Fruit fly (Drosophila melanogaster) ovary, adult (tissue): Measurements from ENCODE around the gene CG8813.

Experiments
- CG17801 ChIP-seq: fragments of 200-800 bp; optimal IDR thresholded peaks from 2 replicates; lab custom pipeline; 2019; ENCODE audit warnings: missing biosample characterization, mild to moderate bottlenecking, missing genetic modification characterization, moderate library complexity; ENCODE audit not compliant: partially characterized antibody

The CG8813 gene

DNA sequence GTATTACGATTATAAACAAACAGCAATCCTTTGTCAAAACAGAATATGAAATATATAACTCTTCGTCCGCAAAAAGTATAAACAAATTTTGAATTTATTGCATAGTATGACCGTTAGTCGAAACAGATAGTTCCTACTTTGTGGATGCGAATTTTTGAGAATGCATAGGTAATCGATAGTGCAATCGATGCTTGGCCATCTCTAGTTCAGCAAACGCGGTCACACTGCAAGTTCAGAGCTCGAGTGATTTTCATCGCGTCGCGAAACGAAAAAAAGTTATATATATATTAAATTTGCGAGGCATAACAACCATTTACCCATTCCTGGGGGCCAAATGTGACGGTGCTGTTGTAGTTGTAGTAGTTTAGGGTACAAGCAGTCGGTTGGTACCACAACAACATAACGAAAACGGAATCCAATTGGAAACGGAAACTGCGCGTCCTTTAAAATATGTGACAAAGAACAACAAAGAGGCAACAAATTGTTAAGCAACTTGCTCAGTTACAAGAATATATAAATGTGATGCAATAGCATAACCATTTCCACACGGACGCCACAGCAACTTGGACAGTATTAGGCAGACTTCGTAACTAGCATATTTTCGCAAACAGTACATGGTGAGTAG lies 12.4 kb upstream of the CG8813 start, which contains the start of gene CG2991:
CG2991 (plus strand) TSS at position 205 of the 625 bp plus-strand sequence.
- peak; percentile 56 for TF ChIP-seq CG17801

- TF ChIP-seq CG17801, result peak; percentile 67
Measured at dm6 chr2L:2857862-2858734, 11.4 kb upstream of the CG8813 start.

dm6 chr2L:2861140-2861884 lies 8.1 kb upstream of the CG8813 start:
- no peak for TF ChIP-seq CG17801

DNA sequence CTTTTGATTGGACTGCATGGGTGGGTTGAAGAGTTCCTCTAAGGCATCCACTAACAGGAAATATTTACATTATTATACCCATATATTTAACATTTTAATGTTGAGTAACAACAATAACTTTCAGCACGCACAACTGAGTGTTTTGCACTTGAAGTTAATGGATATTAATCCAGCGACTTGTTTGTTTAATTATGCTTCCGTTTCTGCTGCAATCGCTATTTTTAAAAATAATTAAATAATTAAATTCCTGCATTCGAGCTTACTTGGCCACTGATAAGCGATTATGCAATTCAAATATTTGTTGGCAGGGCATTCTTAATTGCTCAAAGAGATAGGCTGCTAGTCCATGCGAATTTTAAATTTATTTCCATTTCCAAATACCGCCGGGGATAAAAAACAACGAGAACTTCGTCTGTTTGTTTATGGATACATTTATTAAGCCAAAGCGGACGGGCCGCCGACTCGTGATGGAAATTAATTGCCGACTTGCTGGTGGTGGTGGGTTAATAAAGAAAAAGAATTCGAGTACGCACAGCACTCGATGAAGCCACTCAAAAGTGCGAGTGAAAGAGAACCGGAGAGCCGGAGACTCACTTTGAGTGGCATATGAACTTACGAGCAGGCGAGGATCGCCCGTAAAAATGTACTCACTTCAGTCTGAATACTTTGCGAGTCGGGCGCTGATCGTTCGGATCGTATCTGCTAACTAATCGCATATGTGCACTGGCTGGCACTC lies 7.4 kb upstream of the CG8813 start:
- peak; percentile 29 for TF ChIP-seq CG17801

- TF ChIP-seq CG17801, result no peak
Measured at dm6 chr2L:2862621-2862962, 6.9 kb upstream of the CG8813 start.

DNA sequence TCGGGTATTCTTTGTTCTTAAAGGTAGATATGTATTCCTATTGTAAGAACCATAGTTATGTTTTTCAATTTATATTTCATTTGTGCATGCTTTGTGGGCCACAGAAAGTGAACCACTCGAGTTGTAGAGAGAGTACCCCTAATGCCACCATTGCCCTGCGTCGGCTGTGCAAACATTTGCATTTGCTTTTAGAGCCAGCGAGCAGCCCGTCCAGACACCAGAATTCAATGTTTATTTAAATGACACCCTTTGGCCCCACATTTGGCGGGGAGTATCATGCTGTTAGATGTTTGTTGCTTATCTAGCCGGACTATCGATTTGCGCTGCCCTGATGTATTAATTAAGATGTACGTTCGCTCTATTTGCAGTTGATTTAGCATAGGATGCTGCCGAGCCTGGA lies 4.9 kb upstream of the CG8813 start:
- no peak for TF ChIP-seq CG17801

DNA sequence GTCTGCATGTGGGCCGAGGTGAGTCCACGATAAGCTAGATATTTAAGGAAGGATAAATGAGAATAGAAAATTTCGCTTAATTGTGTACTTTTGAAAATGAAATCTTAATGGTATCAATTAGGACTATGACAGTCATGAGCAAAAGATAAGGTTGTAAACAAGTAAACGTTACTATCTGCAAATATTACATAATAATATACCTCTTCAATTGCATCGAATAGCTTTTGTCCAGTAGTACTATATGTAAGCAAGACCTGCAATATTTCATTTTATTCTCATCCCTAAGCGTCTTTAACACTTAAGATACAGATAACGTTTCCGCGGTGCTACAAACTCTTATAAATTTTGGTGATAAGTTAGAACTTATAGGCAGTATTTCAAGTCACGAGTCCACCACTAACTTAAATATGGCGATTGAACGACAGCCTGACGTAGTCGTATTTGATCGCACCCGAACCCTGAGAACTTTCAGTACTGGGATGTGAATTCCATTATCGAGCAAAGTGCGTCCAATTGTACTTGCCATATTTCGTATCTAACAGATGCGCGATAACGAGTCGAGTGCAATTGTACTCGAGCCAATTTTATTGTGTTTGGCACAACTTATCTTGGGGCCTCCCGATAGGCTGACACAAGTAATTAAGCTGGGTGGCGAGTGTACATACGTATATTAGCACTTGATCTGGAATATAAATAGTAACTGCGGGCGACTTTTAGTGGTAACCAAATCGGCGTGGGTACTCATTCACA lies 3.7 kb upstream of the CG8813 start:
- no peak for TF ChIP-seq CG17801

DNA sequence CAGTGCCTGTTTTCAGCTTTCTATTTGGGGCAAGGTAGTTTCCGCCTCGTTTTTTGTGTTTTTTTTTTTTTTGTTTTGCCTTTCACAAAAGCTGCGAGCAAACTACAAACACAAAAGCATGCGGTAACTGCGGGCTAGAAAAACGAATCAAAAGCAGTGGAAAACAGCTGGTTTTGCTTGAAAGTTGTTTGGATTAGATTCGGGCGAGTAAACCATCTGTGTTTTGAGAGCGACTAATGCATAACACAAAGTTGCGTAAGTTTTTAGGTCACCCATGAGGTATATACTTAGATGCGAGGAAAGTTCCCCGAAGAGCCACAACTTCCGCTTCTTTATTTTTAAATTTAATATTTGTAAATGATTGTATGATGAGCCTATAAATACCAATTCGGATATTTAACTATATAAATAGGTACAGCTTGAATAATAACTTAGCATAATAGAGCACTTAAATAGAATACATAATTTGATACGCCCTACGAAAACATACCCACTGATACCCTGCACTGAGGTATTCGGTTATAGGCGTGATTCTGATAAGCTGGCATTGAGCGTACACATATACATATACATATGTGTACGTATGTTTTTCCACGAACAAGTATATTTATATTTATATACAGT lies 3.0 kb downstream of the CG8813 start:
- TF ChIP-seq CG17801, result no peak

dm6 chr2L:2872968-2873728 lies 3.7 kb downstream of the CG8813 start:
- TF ChIP-seq CG17801, result no peak

dm6 chr2L:2873729-2874127 lies 4.3 kb downstream of the CG8813 start:
- no peak for TF ChIP-seq CG17801

dm6 chr2L:2874185-2874541 lies 4.7 kb downstream of the CG8813 start, which contains the start of gene Ifrd1:
Ifrd1 (minus strand) TSS chr2L:2874489.
- peak; percentile 12 for TF ChIP-seq CG17801

dm6 chr2L:2874542-2875194 lies 5.2 kb downstream of the CG8813 start, which contains the start of gene CG8814:
CG8814 (plus strand) TSS chr2L:2874890.
- peak; percentile 78 for TF ChIP-seq CG17801

DNA sequence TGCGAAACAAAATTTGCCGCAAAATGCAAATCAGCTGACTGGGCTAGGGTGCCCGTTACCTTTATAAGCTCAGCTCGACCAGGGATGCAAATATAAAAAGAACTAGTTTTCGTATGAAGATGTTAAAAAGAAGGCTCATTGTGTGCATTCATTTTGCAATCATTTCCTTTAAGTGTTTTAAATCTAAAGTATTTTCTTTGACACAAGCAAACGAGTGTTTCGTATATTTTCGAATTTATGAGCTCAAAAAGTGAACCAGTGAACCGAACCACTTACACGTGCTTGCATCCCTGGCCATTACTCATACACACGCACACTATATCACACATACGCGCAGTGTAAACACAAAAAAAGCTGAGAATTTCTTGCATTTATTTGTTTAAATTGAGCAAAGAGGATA lies 8.7 kb downstream of the CG8813 start, which contains the start of the genes Prx6a and Sbat:
Prx6a (minus strand) TSS at position 45 of the 400 bp plus-strand sequence.
Sbat (plus strand) TSS at position 157 of the 400 bp plus-strand sequence.
- TF ChIP-seq CG17801, result peak; percentile 77

DNA sequence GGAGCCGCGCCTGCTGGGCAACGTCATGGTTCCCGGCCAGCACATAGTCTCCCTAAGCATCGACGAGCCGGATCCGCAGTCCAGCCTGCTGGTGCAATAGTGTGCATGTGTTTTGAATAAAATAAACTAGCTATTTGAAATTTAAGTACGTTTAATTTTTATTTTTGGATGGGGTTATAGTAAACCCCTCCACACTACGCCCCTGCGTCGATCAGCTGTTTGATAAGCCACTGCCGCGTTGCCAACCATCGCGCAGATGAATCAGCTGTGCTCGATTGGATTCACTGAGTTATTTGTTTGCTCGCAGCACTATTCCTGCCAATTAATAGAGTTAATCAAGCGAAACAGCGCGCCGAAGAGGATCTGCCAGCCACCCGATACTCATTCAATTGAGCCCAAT lies 9.4 kb downstream of the CG8813 start, which contains the start of gene RabGGTb:
RabGGTb (plus strand) TSS at position 254 of the 400 bp plus-strand sequence.
- peak; percentile 39 for TF ChIP-seq CG17801
